Fruit fly (Drosophila melanogaster): ENCODE measurements around the gene inaF-C.

The inaF-C gene

dm6 chrX:11709799-11710720 lies 21.5 kb downstream of the inaF-C start, which contains the start of gene FucT6 (continued):
- TF ChIP-seq CG1832 (GFP tag; optimal IDR thresholded peaks at IDR 0.05) (peak; percentile 62), so (GFP tag; IDR thresholded peaks at IDR 0.05) (0 out of 3 replicates have a peak, but pooled peaks have one; percentile 13), CG14860 (GFP tag; IDR thresholded peaks at IDR 0.05; ENCODE audit: partially characterized antibody) (peak; percentile 76), chif (GFP tag; optimal IDR thresholded peaks at IDR 0.05) (no peak), Dref (GFP tag; IDR thresholded peaks at IDR 0.05) (peak; percentile 98), CG14050 (GFP tag; IDR thresholded peaks at IDR 0.05) (no peak), HmgZ (tag; optimal IDR thresholded peaks at IDR 0.05) (peak; percentile 61), Max (GFP tag; optimal IDR thresholded peaks at IDR 0.05) (peak; percentile 5), Dll (GFP tag; IDR thresholded peaks at IDR 0.05; ENCODE audit: partially characterized antibody) (peak; percentile 83), Adf1 (GFP tag; IDR thresholded peaks at IDR 0.05) (no peak), CoRest (tag; optimal IDR thresholded peaks at IDR 0.05) (peak; percentile 58), CHES-1-like (GFP tag; optimal IDR thresholded peaks at IDR 0.05) (peak; percentile 37), CG12155 (GFP tag; optimal IDR thresholded peaks at IDR 0.05) (peak; percentile 52), HLH4C (GFP tag; IDR thresholded peaks at IDR 0.05; ENCODE audit: partially characterized antibody) (peak; percentile 87), dimm (GFP tag; IDR thresholded peaks at IDR 0.05) (no peak), CG14441 (GFP tag; IDR thresholded peaks at IDR 0.05) (no peak), CG7839 (tag; optimal IDR thresholded peaks at IDR 0.05) (no peak), fd102C (GFP tag; optimal IDR thresholded peaks at IDR 0.05) (no peak), ATbp (GFP tag; optimal IDR thresholded peaks at IDR 0.05) (peak; percentile 33), phol (tag; optimal IDR thresholded peaks at IDR 0.05) (peak; percentile 50), CG12299 (tag; optimal IDR thresholded peaks at IDR 0.05) (no peak), CG34224 (GFP tag; IDR thresholded peaks at IDR 0.05; ENCODE audit: partially characterized antibody) (peak; percentile 90), aop (GFP tag; IDR thresholded peaks at IDR 0.05) (no peak), CG9797 (GFP tag; optimal IDR thresholded peaks at IDR 0.05) (peak; percentile 38), Kr (GFP tag; optimal IDR thresholded peaks at IDR 0.05) (no peak), disco-r (GFP tag; optimal IDR thresholded peaks at IDR 0.05) (no peak), Hr78 (GFP tag; optimal IDR thresholded peaks at IDR 0.05) (no peak), odd (GFP tag; optimal IDR thresholded peaks at IDR 0.05) (peak; percentile 20), chinmo (GFP tag; IDR thresholded peaks at IDR 0.05; ENCODE audit: partially characterized antibody) (peak; percentile 89; the same call in 2 of the 4 replicates), knrl (GFP tag; IDR thresholded peaks at IDR 0.05; ENCODE audit: partially characterized antibody) (peak; percentile 84), cg (GFP tag; optimal IDR thresholded peaks at IDR 0.05) (peak; percentile 54), CG33213 (GFP tag; optimal IDR thresholded peaks at IDR 0.05) (peak; percentile 32), CG13296 (GFP tag; optimal IDR thresholded peaks at IDR 0.05) (peak; percentile 16), BEAF-32 (GFP tag; optimal IDR thresholded peaks at IDR 0.05) (peak; percentile 89), Sox102F (GFP tag; optimal IDR thresholded peaks at IDR 0.05) (no peak), cwo (GFP tag; optimal IDR thresholded peaks at IDR 0.05) (peak; percentile 21), CG7963 (GFP tag; IDR thresholded peaks at IDR 0.05; ENCODE audit: partially characterized antibody) (peak; percentile 85), dati (GFP tag; IDR thresholded peaks at IDR 0.05) (no peak), CG42726 (GFP tag; IDR thresholded peaks at IDR 0.05; ENCODE audit: partially characterized antibody) (peak; percentile 81), CG17186 (GFP tag; optimal IDR thresholded peaks at IDR 0.05) (peak; percentile 18), CG11560 (tag; IDR thresholded peaks at IDR 0.05) (peak; percentile 63; the same call in 2 of the 3 replicates), CG5180 (GFP tag; optimal IDR thresholded peaks at IDR 0.05) (no peak), Doc3 (GFP tag; IDR thresholded peaks at IDR 0.05; ENCODE audit: partially characterized antibody) (peak; percentile 75), CG15514 (GFP tag; optimal IDR thresholded peaks at IDR 0.05) (peak; percentile 98), CG8359 (GFP tag; optimal IDR thresholded peaks at IDR 0.05; ENCODE audit: borderline replicate concordance) (no peak), croc (GFP tag; conservative IDR thresholded peaks at IDR 0.05) (no peak)
